Worm (Caenorhabditis elegans) whole organism, mixed stage, embryonic: Measurements from ENCODE around the gene nhr-18.

Experiments
- bed-3 ChIP-seq: fragments of 200-800 bp; sonication (Bioruptor generic); optimal IDR thresholded peaks from 3 replicates; lab custom pipeline; 2018; ENCODE audit warnings: mild to moderate bottlenecking, missing genetic modification characterization, moderate library complexity, missing compliant biosample characterization
- blmp-1 ChIP-seq: fragments of 150-350 bp; optimal IDR thresholded peaks from 2 replicates; lab custom pipeline; 2014; ENCODE audit warnings: missing biosample characterization, missing genetic modification characterization
- ceh-39 ChIP-seq: fragments of 150-350 bp; optimal IDR thresholded peaks from 2 replicates; lab custom pipeline; 2014; ENCODE audit warnings: missing biosample characterization, missing genetic modification characterization
- ceh-43 ChIP-seq: fragments of 200-800 bp; sonication (Bioruptor generic); optimal IDR thresholded peaks from 2 replicates; lab custom pipeline; 2018; ENCODE audit warnings: mild to moderate bottlenecking, missing genetic modification characterization, moderate library complexity, missing compliant biosample characterization
- ceh-83 ChIP-seq: fragments of 200-800 bp; sonication (Bioruptor generic); optimal IDR thresholded peaks from 2 replicates; lab custom pipeline; 2018; ENCODE audit warnings: mild to moderate bottlenecking, missing genetic modification characterization, missing compliant biosample characterization
- ces-1 ChIP-seq: fragments of 150-350 bp; optimal IDR thresholded peaks from 2 replicates; lab custom pipeline; 2014; ENCODE audit warnings: missing biosample characterization, missing genetic modification reagents, missing genetic modification characterization
- cnd-1 ChIP-seq: fragments of 200-800 bp; sonication (Bioruptor generic); optimal IDR thresholded peaks from 2 replicates; lab custom pipeline; 2018; ENCODE audit warnings: mild to moderate bottlenecking, missing genetic modification characterization, missing compliant biosample characterization
- drap-1 ChIP-seq: fragments of 200-800 bp; sonication (Bioruptor generic); optimal IDR thresholded peaks from 3 replicates; lab custom pipeline; 2018; ENCODE audit warnings: mild to moderate bottlenecking, missing genetic modification characterization, missing compliant biosample characterization
- elt-1 ChIP-seq: sonication (generic microtip); optimal IDR thresholded peaks from 2 replicates; lab custom pipeline; 2017; ENCODE audit warnings: missing genetic modification characterization, mild to moderate bottlenecking, missing compliant biosample characterization, antibody characterized with exemption, moderate library complexity, borderline replicate concordance; ENCODE audit not compliant: insufficient read depth
- elt-3 ChIP-seq: fragments of 150-350 bp; optimal IDR thresholded peaks from 2 replicates; lab custom pipeline; 2014; ENCODE audit warnings: missing biosample characterization, missing genetic modification characterization
- flh-1 ChIP-seq: fragments of 200-800 bp; sonication (Bioruptor generic); optimal IDR thresholded peaks from 2 replicates; lab custom pipeline; 2018; ENCODE audit warnings: mild to moderate bottlenecking, missing genetic modification characterization, moderate library complexity, missing compliant biosample characterization
- ham-2 ChIP-seq: fragments of 200-800 bp; sonication (Bioruptor generic); optimal IDR thresholded peaks from 2 replicates; lab custom pipeline; 2018; ENCODE audit warnings: mild to moderate bottlenecking, missing genetic modification characterization, missing compliant biosample characterization
- hlh-1 ChIP-seq: fragments of 150-350 bp; optimal IDR thresholded peaks from 2 replicates; lab custom pipeline; 2014; ENCODE audit warnings: missing biosample characterization, missing genetic modification reagents, missing genetic modification characterization
- lsy-2 ChIP-seq: fragments of 150-350 bp; optimal IDR thresholded peaks from 2 replicates; lab custom pipeline; 2014; ENCODE audit warnings: missing biosample characterization, missing genetic modification characterization
- mab-5 ChIP-seq: fragments of 150-350 bp; optimal IDR thresholded peaks from 2 replicates; lab custom pipeline; 2014; ENCODE audit warnings: missing biosample characterization, missing genetic modification characterization
- mep-1 ChIP-seq: fragments of 150-350 bp; optimal IDR thresholded peaks from 2 replicates; lab custom pipeline; 2017; ENCODE audit warnings: missing biosample characterization, missing genetic modification reagents, missing genetic modification characterization, inconsistent platforms
- mls-2 ChIP-seq: sonication (generic microtip); optimal IDR thresholded peaks from 2 replicates; lab custom pipeline; 2016; ENCODE audit warnings: mild to moderate bottlenecking, missing genetic modification characterization, moderate library complexity, missing compliant biosample characterization
- nhr-2 ChIP-seq: fragments of 150-350 bp; optimal IDR thresholded peaks from 2 replicates; lab custom pipeline; 2014; ENCODE audit warnings: missing biosample characterization, missing genetic modification characterization
- nhr-237 ChIP-seq: fragments of 150-350 bp; optimal IDR thresholded peaks from 2 replicates; lab custom pipeline; 2014; ENCODE audit warnings: missing biosample characterization, missing genetic modification characterization
- nhr-28 ChIP-seq: fragments of 150-350 bp; optimal IDR thresholded peaks from 2 replicates; lab custom pipeline; 2014; ENCODE audit warnings: missing biosample characterization, missing genetic modification characterization
- pha-4 ChIP-seq: fragments of 150-350 bp; optimal IDR thresholded peaks from 2 replicates; lab custom pipeline; 2018; ENCODE audit warnings: missing biosample characterization, missing genetic modification reagents, missing genetic modification characterization
- snpc-4 ChIP-seq: fragments of 150-350 bp; optimal IDR thresholded peaks from 2 replicates; lab custom pipeline; 2014; ENCODE audit warnings: missing biosample characterization, missing genetic modification characterization
- sptf-1 ChIP-seq: sonication (generic microtip); optimal IDR thresholded peaks from 2 replicates; lab custom pipeline; 2017; ENCODE audit warnings: mild to moderate bottlenecking, missing genetic modification characterization, moderate library complexity, missing compliant biosample characterization
- tbx-8 ChIP-seq: fragments of 200-800 bp; sonication (Bioruptor generic); optimal IDR thresholded peaks from 2 replicates; lab custom pipeline; 2018; ENCODE audit warnings: mild to moderate bottlenecking, missing genetic modification characterization, moderate library complexity, missing compliant biosample characterization
- unc-120 ChIP-seq: sonication (generic microtip); optimal IDR thresholded peaks from 2 replicates; lab custom pipeline; 2017; ENCODE audit warnings: missing genetic modification characterization, missing compliant biosample characterization; ENCODE audit not compliant: poor library complexity, severe bottlenecking
- unc-39 ChIP-seq: fragments of 150-350 bp; optimal IDR thresholded peaks from 2 replicates; lab custom pipeline; 2014; ENCODE audit warnings: missing biosample characterization, missing genetic modification characterization
- unc-62 ChIP-seq: fragments of 150-350 bp; optimal IDR thresholded peaks from 2 replicates; lab custom pipeline; 2014; ENCODE audit warnings: missing biosample characterization, missing genetic modification reagents, missing genetic modification characterization
- zip-8 ChIP-seq: fragments of 150-350 bp; optimal IDR thresholded peaks from 2 replicates; lab custom pipeline; 2014; ENCODE audit warnings: missing biosample characterization, missing genetic modification characterization
- ztf-11 ChIP-seq: fragments of 150-350 bp; optimal IDR thresholded peaks from 2 replicates; lab custom pipeline; 2014; ENCODE audit warnings: missing biosample characterization, missing genetic modification characterization

Gene nhr-18

DNA sequence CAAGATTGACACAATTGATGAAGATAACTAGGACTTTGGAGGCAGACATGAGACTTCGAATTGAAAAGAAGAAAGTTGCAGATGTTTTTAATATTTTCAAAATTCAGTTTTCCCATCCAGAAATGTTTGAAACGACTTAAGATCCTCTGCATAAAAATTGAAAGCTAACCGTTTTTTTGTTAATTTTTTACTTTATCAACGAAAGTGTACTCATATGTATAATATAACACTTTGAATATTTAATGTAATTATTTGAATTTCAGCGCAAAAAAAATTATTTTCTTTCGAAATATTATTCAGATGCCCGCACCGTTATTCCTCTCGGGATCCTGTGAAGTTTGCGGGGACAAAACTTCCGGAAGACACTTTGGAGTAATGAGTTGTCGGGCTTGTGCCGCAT is at the start of gene nhr-18:
nhr-18 (plus strand) TSS at position 301 of the 400 bp plus-strand sequence.
- TF ChIP-seq unc-120 (tag; lab: Kevin White, UChicago) (no peak), zip-8 (tag; lab: Kevin White, UChicago) (no peak), ceh-83 (GFP tag; lab: Kevin White, UChicago) (no peak), ces-1 (GFP tag; lab: Kevin White, UChicago) (no peak), pha-4 (tag; lab: Kevin White, UChicago) (no peak), mab-5 (no peak), blmp-1 (tag; lab: Kevin White, UChicago) (no peak), nhr-2 (tag; lab: Kevin White, UChicago) (no peak), mls-2 (no peak), sptf-1 (tag; lab: Kevin White, UChicago) (no peak), hlh-1 (tag; lab: Kevin White, UChicago) (no peak), ztf-11 (no peak), flh-1 (no peak), nhr-28 (tag; lab: Kevin White, UChicago) (no peak), elt-3 (tag; lab: Kevin White, UChicago) (no peak), ceh-43 (GFP tag; lab: Kevin White, UChicago) (no peak), unc-39 (tag; lab: Kevin White, UChicago) (no peak), snpc-4 (no peak), tbx-8 (GFP tag; lab: Kevin White, UChicago) (no peak)
- TF ChIP-seq, all 35 proteins: peak for 0

ce11 chrV:2177307-2177764 is 49.7 kb upstream of the nhr-18 start, which contains the start of gene srbc-17:
Gene srbc-17 (plus strand): TSS chrV:2177714.
- TF ChIP-seq pha-4 (tag; lab: Kevin White, UChicago) (no peak), ceh-39 (tag; lab: Kevin White, UChicago) (no peak), nhr-2 (tag; lab: Kevin White, UChicago) (no peak), unc-120 (tag; lab: Kevin White, UChicago) (no peak), blmp-1 (tag; lab: Kevin White, UChicago) (no peak), nhr-28 (tag; lab: Kevin White, UChicago) (no peak), flh-1 (no peak), nhr-237 (tag; lab: Kevin White, UChicago) (no peak), elt-1 (no peak), hlh-1 (tag; lab: Kevin White, UChicago) (no peak), bed-3 (GFP tag; lab: Kevin White, UChicago) (no peak), ces-1 (GFP tag; lab: Kevin White, UChicago) (no peak), zip-8 (tag; lab: Kevin White, UChicago) (no peak), ham-2 (GFP tag; lab: Kevin White, UChicago) (no peak), snpc-4 (no peak)

DNA sequence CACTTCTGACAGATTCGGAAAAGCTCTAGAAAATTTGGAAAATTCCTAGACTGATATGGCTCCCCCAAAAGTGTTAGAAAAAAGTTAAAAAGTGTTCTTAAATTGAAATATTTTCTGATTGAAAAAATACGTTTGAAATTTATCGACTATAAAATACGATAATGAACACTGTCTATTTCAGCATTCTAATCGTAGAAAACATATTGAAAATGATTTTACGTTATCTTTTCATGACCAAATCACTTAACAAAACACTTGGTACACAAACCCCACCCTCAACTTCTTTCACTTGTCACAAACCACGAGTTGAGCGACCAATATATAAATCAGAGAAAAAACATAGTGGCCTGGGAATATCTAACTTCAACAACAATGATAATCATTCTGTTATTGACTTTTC is 47.8 kb upstream of the nhr-18 start, which contains the start of gene cyp-33C1:
cyp-33C1 (plus strand) TSS at position 301 of the 400 bp plus-strand sequence.
- TF ChIP-seq elt-3 (tag; lab: Kevin White, UChicago) (no peak), flh-1 (no peak), ceh-39 (tag; lab: Kevin White, UChicago) (no peak), cnd-1 (tag; lab: Kevin White, UChicago) (no peak), mep-1 (no peak), unc-120 (tag; lab: Kevin White, UChicago) (no peak), ham-2 (GFP tag; lab: Kevin White, UChicago) (no peak), drap-1 (GFP tag; lab: Kevin White, UChicago) (no peak), ceh-83 (GFP tag; lab: Kevin White, UChicago) (no peak), elt-1 (no peak), ces-1 (GFP tag; lab: Kevin White, UChicago) (no peak), mls-2 (no peak), hlh-1 (tag; lab: Kevin White, UChicago) (no peak), bed-3 (GFP tag; lab: Kevin White, UChicago) (no peak), ceh-43 (GFP tag; lab: Kevin White, UChicago) (no peak), nhr-237 (tag; lab: Kevin White, UChicago) (no peak), mab-5 (no peak), zip-8 (tag; lab: Kevin White, UChicago) (no peak), unc-62 (no peak)
- TF ChIP-seq, all 35 proteins: peak for 0

- TF ChIP-seq unc-120 (tag; lab: Kevin White, UChicago): no peak
- TF ChIP-seq flh-1: no peak
- TF ChIP-seq elt-1: no peak
- TF ChIP-seq cnd-1 (tag; lab: Kevin White, UChicago): no peak
- TF ChIP-seq lsy-2: no peak
- TF ChIP-seq, all 35 proteins: peak for 0
Observed at ce11 chrV:2181738-2182137, 45.3 kb upstream of the nhr-18 start, which contains the start of gene srbc-16. Gene srbc-16 (plus strand): TSS chrV:2182038.
